Fruit fly (Drosophila melanogaster): ENCODE results near the gene Trs33.

Gene Trs33

dm6 chr3R:15332994-15333393 lies 17.8 kb downstream of the Trs33 start, which contains the start of the genes Fkbp39 and Cyfip (continued):
- TF ChIP-seq CG16779 (tag; optimal IDR thresholded peaks at IDR 0.05) (no peak), CG3032 (tag; optimal IDR thresholded peaks at IDR 0.05) (peak; percentile 27), salr (GFP tag; optimal IDR thresholded peaks at IDR 0.05) (no peak), CG9139 (GFP tag; optimal IDR thresholded peaks at IDR 0.05) (no peak), CG11762 (GFP tag; optimal IDR thresholded peaks at IDR 0.05; ENCODE audit: insufficient read depth) (no peak), dsx (GFP tag; optimal IDR thresholded peaks at IDR 0.05; ENCODE audit: poor library complexity, severe bottlenecking) (no peak), esn (GFP tag; optimal IDR thresholded peaks at IDR 0.05) (peak; percentile 11), CG11294 (GFP tag; IDR thresholded peaks at IDR 0.05) (no peak), CG6854 (GFP tag; optimal IDR thresholded peaks at IDR 0.05) (peak; percentile 21), Blimp-1 (GFP tag; optimal IDR thresholded peaks at IDR 0.05) (no peak), CG6163 (GFP tag; IDR thresholded peaks at IDR 0.05) (0 out of 3 replicates have a peak, but pooled peaks have one; percentile 18), OdsH (GFP tag; optimal IDR thresholded peaks at IDR 0.05) (no peak), Eip78C (GFP tag) (no peak), acj6 (GFP tag; optimal IDR thresholded peaks at IDR 0.05) (no peak), Eip93F (GFP tag; optimal IDR thresholded peaks at IDR 0.05) (no peak), Ets96B (tag; optimal IDR thresholded peaks at IDR 0.05) (no peak)

dm6 chr3R:15330472-15330871 lies 20.3 kb downstream of the Trs33 start, which contains the start of gene mRpL9:
Gene mRpL9, plus strand, starts transcription at chr3R:15330738.
- TF ChIP-seq CG3032 (tag; optimal IDR thresholded peaks at IDR 0.05) (peak; percentile 31), CG31627 (GFP tag; optimal IDR thresholded peaks at IDR 0.05) (peak; percentile 26), CG34406 (GFP tag; optimal IDR thresholded peaks at IDR 0.05) (no peak), cyc (GFP tag; optimal IDR thresholded peaks at IDR 0.05) (peak; percentile 33), esn (GFP tag; optimal IDR thresholded peaks at IDR 0.05) (peak; percentile 40), CG16779 (tag; optimal IDR thresholded peaks at IDR 0.05) (no peak)

- TF ChIP-seq CG7368 (GFP tag; optimal IDR thresholded peaks at IDR 0.05) (no peak), CG32006 (GFP tag; optimal IDR thresholded peaks at IDR 0.05) (no peak), cyc (GFP tag; optimal IDR thresholded peaks at IDR 0.05) (no peak), Smox (GFP tag; optimal IDR thresholded peaks at IDR 0.05) (no peak), CG8319 (GFP tag; optimal IDR thresholded peaks at IDR 0.05) (no peak), esn (GFP tag; optimal IDR thresholded peaks at IDR 0.05) (no peak), CG10631 (GFP tag; optimal IDR thresholded peaks at IDR 0.05) (no peak), fd59A (GFP tag; optimal IDR thresholded peaks at IDR 0.05) (no peak), spab (GFP tag; optimal IDR thresholded peaks at IDR 0.05) (no peak), topi (GFP tag; optimal IDR thresholded peaks at IDR 0.05) (no peak), CG34406 (GFP tag; optimal IDR thresholded peaks at IDR 0.05) (no peak), Blimp-1 (GFP tag; optimal IDR thresholded peaks at IDR 0.05) (no peak), dsx (GFP tag; optimal IDR thresholded peaks at IDR 0.05; ENCODE audit: poor library complexity, severe bottlenecking) (no peak), CG1621 (tag; optimal IDR thresholded peaks at IDR 0.05) (no peak), OdsH (GFP tag; optimal IDR thresholded peaks at IDR 0.05) (no peak), CG3919 (GFP tag; optimal IDR thresholded peaks at IDR 0.05) (no peak), fkh (GFP tag; optimal IDR thresholded peaks at IDR 0.05) (no peak), Hr38 (GFP tag; optimal IDR thresholded peaks at IDR 0.05) (no peak)
These were observed 22.6 kb downstream of the Trs33 start, which contains the start of the genes CG6236 and ea for dm6 chr3R:15328083-15328779. Gene CG6236, minus strand, starts transcription at chr3R:15328269. Gene ea, plus strand, starts transcription at chr3R:15328729.

dm6 chr3R:15320747-15321085 lies 30.1 kb downstream of the Trs33 start, which contains the start of gene ear:
Gene ear, plus strand, starts transcription at chr3R:15320756.
- TF ChIP-seq CG3919 (GFP tag; optimal IDR thresholded peaks at IDR 0.05): no peak
- TF ChIP-seq dsx (GFP tag; optimal IDR thresholded peaks at IDR 0.05; ENCODE audit: poor library complexity, severe bottlenecking): peak; percentile 3

Measured in whole organism, prepupa.